Worm (Caenorhabditis elegans) whole organism, mixed stage, embryonic: Measurements from ENCODE around the gene srg-16.

Experiments used
- M03D4.4 ChIP-seq: sonication (generic microtip); optimal IDR thresholded peaks from 2 replicates; lab custom pipeline; 2017; ENCODE audit warnings: mild to moderate bottlenecking, missing genetic modification characterization, missing compliant biosample characterization
- blmp-1 ChIP-seq: fragments of 150-350 bp; optimal IDR thresholded peaks from 2 replicates; lab custom pipeline; 2014; ENCODE audit warnings: missing biosample characterization, missing genetic modification characterization
- ceh-39 ChIP-seq: fragments of 150-350 bp; optimal IDR thresholded peaks from 2 replicates; lab custom pipeline; 2014; ENCODE audit warnings: missing biosample characterization, missing genetic modification characterization
- ceh-43 ChIP-seq: fragments of 200-800 bp; sonication (Bioruptor generic); optimal IDR thresholded peaks from 2 replicates; lab custom pipeline; 2018; ENCODE audit warnings: mild to moderate bottlenecking, missing genetic modification characterization, moderate library complexity, missing compliant biosample characterization
- ceh-83 ChIP-seq: fragments of 200-800 bp; sonication (Bioruptor generic); optimal IDR thresholded peaks from 2 replicates; lab custom pipeline; 2018; ENCODE audit warnings: mild to moderate bottlenecking, missing genetic modification characterization, missing compliant biosample characterization
- ces-1 ChIP-seq: fragments of 150-350 bp; optimal IDR thresholded peaks from 2 replicates; lab custom pipeline; 2014; ENCODE audit warnings: missing biosample characterization, missing genetic modification reagents, missing genetic modification characterization
- cnd-1 ChIP-seq: fragments of 200-800 bp; sonication (Bioruptor generic); optimal IDR thresholded peaks from 2 replicates; lab custom pipeline; 2018; ENCODE audit warnings: mild to moderate bottlenecking, missing genetic modification characterization, missing compliant biosample characterization
- drap-1 ChIP-seq: fragments of 200-800 bp; sonication (Bioruptor generic); optimal IDR thresholded peaks from 3 replicates; lab custom pipeline; 2018; ENCODE audit warnings: mild to moderate bottlenecking, missing genetic modification characterization, missing compliant biosample characterization
- elt-1 ChIP-seq: sonication (generic microtip); optimal IDR thresholded peaks from 2 replicates; lab custom pipeline; 2017; ENCODE audit warnings: missing genetic modification characterization, mild to moderate bottlenecking, missing compliant biosample characterization, antibody characterized with exemption, moderate library complexity, borderline replicate concordance; ENCODE audit not compliant: insufficient read depth
- elt-3 ChIP-seq: fragments of 150-350 bp; optimal IDR thresholded peaks from 2 replicates; lab custom pipeline; 2014; ENCODE audit warnings: missing biosample characterization, missing genetic modification characterization
- flh-1 ChIP-seq: fragments of 200-800 bp; sonication (Bioruptor generic); optimal IDR thresholded peaks from 2 replicates; lab custom pipeline; 2018; ENCODE audit warnings: mild to moderate bottlenecking, missing genetic modification characterization, moderate library complexity, missing compliant biosample characterization
- ham-2 ChIP-seq: fragments of 200-800 bp; sonication (Bioruptor generic); optimal IDR thresholded peaks from 2 replicates; lab custom pipeline; 2018; ENCODE audit warnings: mild to moderate bottlenecking, missing genetic modification characterization, missing compliant biosample characterization
- hlh-1 ChIP-seq: fragments of 150-350 bp; optimal IDR thresholded peaks from 2 replicates; lab custom pipeline; 2014; ENCODE audit warnings: missing biosample characterization, missing genetic modification reagents, missing genetic modification characterization
- lin-13 ChIP-seq: fragments of 150-350 bp; optimal IDR thresholded peaks from 2 replicates; lab custom pipeline; 2014; ENCODE audit warnings: missing biosample characterization, missing genetic modification characterization
- lsy-2 ChIP-seq: fragments of 150-350 bp; optimal IDR thresholded peaks from 2 replicates; lab custom pipeline; 2014; ENCODE audit warnings: missing biosample characterization, missing genetic modification characterization
- mab-5 ChIP-seq: fragments of 150-350 bp; optimal IDR thresholded peaks from 2 replicates; lab custom pipeline; 2014; ENCODE audit warnings: missing biosample characterization, missing genetic modification characterization
- mep-1 ChIP-seq: fragments of 150-350 bp; optimal IDR thresholded peaks from 2 replicates; lab custom pipeline; 2017; ENCODE audit warnings: missing biosample characterization, missing genetic modification reagents, missing genetic modification characterization, inconsistent platforms
- mls-2 ChIP-seq: sonication (generic microtip); optimal IDR thresholded peaks from 2 replicates; lab custom pipeline; 2016; ENCODE audit warnings: mild to moderate bottlenecking, missing genetic modification characterization, moderate library complexity, missing compliant biosample characterization
- nhr-12 ChIP-seq: fragments of 150-350 bp; optimal IDR thresholded peaks from 2 replicates; lab custom pipeline; 2014; ENCODE audit warnings: missing biosample characterization, missing genetic modification characterization
- nhr-2 ChIP-seq: fragments of 150-350 bp; optimal IDR thresholded peaks from 2 replicates; lab custom pipeline; 2014; ENCODE audit warnings: missing biosample characterization, missing genetic modification characterization
- nhr-237 ChIP-seq: fragments of 150-350 bp; optimal IDR thresholded peaks from 2 replicates; lab custom pipeline; 2014; ENCODE audit warnings: missing biosample characterization, missing genetic modification characterization
- nhr-76 ChIP-seq: sonication (generic microtip); optimal IDR thresholded peaks from 2 replicates; lab custom pipeline; 2017; ENCODE audit warnings: missing biosample characterization, missing genetic modification characterization
- pha-4 ChIP-seq: fragments of 150-350 bp; optimal IDR thresholded peaks from 2 replicates; lab custom pipeline; 2018; ENCODE audit warnings: missing biosample characterization, missing genetic modification reagents, missing genetic modification characterization
- sem-2 ChIP-seq: fragments of 200-800 bp; sonication (Bioruptor generic); optimal IDR thresholded peaks from 2 replicates; lab custom pipeline; 2018; ENCODE audit warnings: mild to moderate bottlenecking, missing genetic modification characterization, missing compliant biosample characterization
- snpc-4 ChIP-seq: fragments of 150-350 bp; optimal IDR thresholded peaks from 2 replicates; lab custom pipeline; 2014; ENCODE audit warnings: missing biosample characterization, missing genetic modification characterization
- sptf-1 ChIP-seq: sonication (generic microtip); optimal IDR thresholded peaks from 2 replicates; lab custom pipeline; 2017; ENCODE audit warnings: mild to moderate bottlenecking, missing genetic modification characterization, moderate library complexity, missing compliant biosample characterization
- tbx-8 ChIP-seq: fragments of 200-800 bp; sonication (Bioruptor generic); optimal IDR thresholded peaks from 2 replicates; lab custom pipeline; 2018; ENCODE audit warnings: mild to moderate bottlenecking, missing genetic modification characterization, moderate library complexity, missing compliant biosample characterization
- unc-120 ChIP-seq: sonication (generic microtip); optimal IDR thresholded peaks from 2 replicates; lab custom pipeline; 2017; ENCODE audit warnings: missing genetic modification characterization, missing compliant biosample characterization; ENCODE audit not compliant: poor library complexity, severe bottlenecking
- unc-39 ChIP-seq: fragments of 150-350 bp; optimal IDR thresholded peaks from 2 replicates; lab custom pipeline; 2014; ENCODE audit warnings: missing biosample characterization, missing genetic modification characterization
- zip-8 ChIP-seq: fragments of 150-350 bp; optimal IDR thresholded peaks from 2 replicates; lab custom pipeline; 2014; ENCODE audit warnings: missing biosample characterization, missing genetic modification characterization
- ztf-11 ChIP-seq: fragments of 150-350 bp; optimal IDR thresholded peaks from 2 replicates; lab custom pipeline; 2014; ENCODE audit warnings: missing biosample characterization, missing genetic modification characterization

srg-16 gene

DNA sequence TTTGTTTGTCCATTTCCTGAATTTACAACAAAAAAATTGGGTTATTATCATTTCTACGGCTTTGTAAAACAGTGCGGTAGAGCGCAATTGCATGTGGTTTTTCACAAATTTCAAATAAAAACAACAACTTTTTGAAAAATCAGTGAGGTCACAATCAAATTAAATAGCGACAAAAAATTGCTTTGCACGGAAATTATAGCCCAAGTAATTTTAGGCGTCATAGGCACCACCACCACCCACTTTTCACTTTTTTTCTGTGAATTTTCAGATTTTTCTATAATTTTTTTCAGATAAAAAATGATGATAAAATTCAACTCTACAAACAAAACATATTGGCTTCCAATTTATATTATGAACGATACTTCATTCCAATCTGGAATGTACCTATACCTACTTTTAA, 9.7 kb upstream of the srg-16 start, which contains the start of gene sre-38:
TSS of gene sre-38 (plus strand) at position 301 of the 400 bp plus-strand sequence.
- TF ChIP-seq hlh-1 = no peak
- no peak for TF ChIP-seq sptf-1
- no peak for TF ChIP-seq unc-120 (tag; lab: Kevin White, UChicago)
- TF ChIP-seq mab-5 (tag; lab: Kevin White, UChicago) = no peak
- TF ChIP-seq nhr-2 (tag; lab: Kevin White, UChicago) = no peak
- TF ChIP-seq tbx-8 = no peak
- no peak for TF ChIP-seq pha-4 (tag; lab: Kevin White, UChicago)
- TF ChIP-seq elt-1 = no peak
- no peak for TF ChIP-seq elt-3 (tag; lab: Kevin White, UChicago)
- TF ChIP-seq nhr-76 (tag; lab: Kevin White, UChicago) = no peak
- TF ChIP-seq ceh-83 = no peak
- no peak for TF ChIP-seq drap-1 (GFP tag; lab: Kevin White, UChicago)

DNA sequence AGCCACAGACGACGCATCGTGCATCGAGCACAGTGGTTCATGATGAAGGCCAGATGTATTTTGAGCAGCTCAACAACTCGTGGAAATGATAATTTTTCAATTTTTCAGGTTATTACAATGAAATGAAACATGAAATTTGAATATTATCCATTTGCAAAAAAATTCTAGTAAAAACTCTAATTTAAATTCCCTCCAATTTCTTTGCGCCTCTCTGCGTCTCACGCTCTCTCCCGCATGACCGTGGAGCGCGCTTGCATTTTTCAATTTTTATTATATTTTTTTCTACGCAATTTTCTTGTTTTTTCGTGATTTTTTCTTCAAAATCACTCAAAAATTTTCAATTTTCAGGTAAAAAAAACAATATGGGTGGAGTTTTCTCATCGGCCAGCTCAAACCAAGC, 7.5 kb upstream of the srg-16 start, which contains the start of gene tag-281:
TSS of gene tag-281 (plus strand) at position 340 of the 400 bp plus-strand sequence.
- TF ChIP-seq unc-39 (tag; lab: Kevin White, UChicago) = no peak
- TF ChIP-seq mep-1 (tag; lab: Kevin White, UChicago) = peak; percentile 72
- peak; percentile 25 for TF ChIP-seq sptf-1
- peak; percentile 82 for TF ChIP-seq lsy-2 (tag; lab: Kevin White, UChicago)
- peak; percentile 37 for TF ChIP-seq ceh-39 (tag; lab: Kevin White, UChicago)
- TF ChIP-seq nhr-237 (tag; lab: Kevin White, UChicago) = peak; percentile 54
- peak; percentile 17 for TF ChIP-seq pha-4 (tag; lab: Kevin White, UChicago)
- peak; percentile 9 for TF ChIP-seq lin-13 (tag; lab: Kevin White, UChicago)
- TF ChIP-seq sem-2 (GFP tag; lab: Kevin White, UChicago) = no peak
- TF ChIP-seq flh-1 (GFP tag; lab: Kevin White, UChicago) = no peak
- TF ChIP-seq nhr-2 (tag; lab: Kevin White, UChicago) = peak; percentile 38
- TF ChIP-seq ces-1 (GFP tag; lab: Kevin White, UChicago) = peak; percentile 70

DNA sequence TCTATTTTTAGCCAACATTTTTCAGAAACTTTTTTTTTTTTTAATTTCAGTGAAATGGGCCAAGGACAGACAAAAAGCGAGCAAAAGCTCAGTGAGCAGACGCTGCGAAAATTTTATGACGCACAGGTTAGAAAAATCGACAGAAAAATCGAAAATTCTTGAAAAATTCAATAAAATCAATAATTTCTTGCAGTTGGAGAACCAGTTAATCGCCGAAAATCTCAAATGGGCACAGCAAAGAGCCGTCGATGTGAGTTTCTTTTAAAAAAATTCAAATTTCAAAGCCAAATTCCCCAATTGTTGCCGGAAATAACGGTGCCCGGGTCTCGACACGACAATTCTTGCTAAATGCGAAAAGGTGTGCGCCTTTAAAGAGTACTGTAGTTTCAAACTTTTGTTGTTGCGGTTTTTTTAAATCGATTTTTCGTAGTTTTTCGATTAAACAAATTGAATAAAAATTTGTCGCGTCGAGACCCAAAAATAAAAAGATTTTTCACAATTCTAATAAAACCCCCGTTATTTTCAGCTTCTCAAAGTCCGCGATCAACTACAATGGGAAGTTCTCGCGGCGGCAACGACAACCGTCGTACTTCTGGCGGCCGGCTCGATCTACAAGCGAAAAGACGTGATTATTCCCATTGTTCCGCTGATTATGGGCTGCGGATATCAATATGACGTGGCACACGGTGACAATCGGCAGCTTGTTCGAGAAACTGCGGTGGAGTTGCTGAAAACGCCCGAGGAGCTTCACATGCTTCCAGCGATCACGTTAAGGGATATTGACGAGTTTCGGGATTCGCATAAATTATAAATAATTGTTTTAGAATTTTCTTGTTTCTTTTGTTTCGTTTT, 6.1 kb upstream of the srg-16 start, which contains the start of gene tag-280:
TSS of gene tag-280 (plus strand) at position 51 of the 852 bp plus-strand sequence.
- TF ChIP-seq ces-1 (GFP tag; lab: Kevin White, UChicago) (no peak), M03D4.4 (tag; lab: Kevin White, UChicago) (no peak), pha-4 (tag; lab: Kevin White, UChicago) (no peak), nhr-76 (tag; lab: Kevin White, UChicago) (no peak), cnd-1 (tag; lab: Kevin White, UChicago) (no peak), ztf-11 (no peak), lsy-2 (tag; lab: Kevin White, UChicago) (no peak), drap-1 (GFP tag; lab: Kevin White, UChicago) (no peak), nhr-237 (tag; lab: Kevin White, UChicago) (no peak), elt-1 (no peak), flh-1 (GFP tag; lab: Kevin White, UChicago) (no peak), elt-3 (tag; lab: Kevin White, UChicago) (no peak), ceh-43 (GFP tag; lab: Kevin White, UChicago) (no peak), snpc-4 (tag; lab: Kevin White, UChicago) (no peak), sem-2 (GFP tag; lab: Kevin White, UChicago) (no peak), lin-13 (tag; lab: Kevin White, UChicago) (no peak), mab-5 (tag; lab: Kevin White, UChicago) (no peak), ceh-39 (tag; lab: Kevin White, UChicago) (no peak), sptf-1 (no peak)

DNA sequence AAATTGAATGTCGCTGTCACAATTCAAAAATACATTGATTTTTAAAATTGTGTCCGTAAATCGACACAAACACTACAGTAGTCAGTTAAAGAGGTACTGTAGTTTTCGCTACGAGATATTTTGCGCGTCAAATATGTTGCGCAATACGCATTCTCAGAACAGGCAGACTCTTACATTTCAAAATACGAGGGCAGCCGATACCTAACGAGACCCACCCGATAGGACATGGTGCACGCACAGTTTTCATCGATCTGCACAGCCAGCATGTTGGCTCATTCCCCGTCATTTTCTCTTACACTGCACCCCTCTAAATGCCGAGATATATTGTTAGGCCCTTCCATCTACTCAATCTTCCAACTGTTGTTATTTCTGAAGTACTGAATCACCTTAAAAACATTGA, 4.7 kb upstream of the srg-16 start, which contains the start of gene F15A4.2:
TSS of gene F15A4.2 (plus strand) at position 301 of the 400 bp plus-strand sequence.
- TF ChIP-seq zip-8 (tag; lab: Kevin White, UChicago) (peak; percentile 29), ceh-39 (tag; lab: Kevin White, UChicago) (peak; percentile 66), nhr-237 (tag; lab: Kevin White, UChicago) (no peak), lsy-2 (tag; lab: Kevin White, UChicago) (peak; percentile 12)

DNA sequence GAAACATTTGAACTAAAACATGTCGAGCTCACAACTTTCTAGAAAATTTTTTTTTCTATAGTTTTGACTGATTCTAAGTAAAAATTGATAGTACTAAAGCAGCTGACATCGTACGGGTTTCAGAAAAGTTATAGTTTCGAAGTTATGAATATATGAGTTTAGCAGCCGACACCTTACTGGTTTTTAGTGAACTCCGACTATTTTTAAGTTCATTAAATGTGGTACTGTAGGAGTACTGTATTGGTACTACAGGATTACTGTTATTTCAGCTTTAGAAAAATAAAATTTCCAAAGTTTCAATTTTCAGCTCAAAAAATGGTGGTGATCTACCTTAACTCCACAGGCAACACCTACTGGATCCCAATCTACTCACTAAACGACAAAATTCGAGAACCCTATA, 1.4 kb upstream of the srg-16 start, which contains the start of gene sre-37:
TSS of gene sre-37 (plus strand) at position 301 of the 400 bp plus-strand sequence.
- TF ChIP-seq tbx-8 (no peak), blmp-1 (tag; lab: Kevin White, UChicago) (no peak), ham-2 (GFP tag; lab: Kevin White, UChicago) (no peak), sptf-1 (no peak), nhr-237 (tag; lab: Kevin White, UChicago) (no peak), flh-1 (GFP tag; lab: Kevin White, UChicago) (no peak), ces-1 (GFP tag; lab: Kevin White, UChicago) (no peak), pha-4 (tag; lab: Kevin White, UChicago) (no peak), nhr-12 (no peak), cnd-1 (tag; lab: Kevin White, UChicago) (no peak), ceh-43 (GFP tag; lab: Kevin White, UChicago) (no peak), mls-2 (tag; lab: Kevin White, UChicago) (no peak), ceh-39 (tag; lab: Kevin White, UChicago) (no peak), ceh-83 (no peak), ztf-11 (no peak), mep-1 (tag; lab: Kevin White, UChicago) (no peak), nhr-2 (tag; lab: Kevin White, UChicago) (no peak)
